Worm (Caenorhabditis elegans) whole organism, L2 larva: ENCODE results near the gene F35D11.3.
A peak's percentile ranks its signal among the peaks of the same experiment; 100 is the strongest.

Experiments used
- C34F6.9 ChIP-seq: fragments of 150-350 bp; optimal IDR thresholded peaks from 2 replicates; lab custom pipeline; 2014; ENCODE audit warnings: missing biosample characterization, missing genetic modification characterization
- F13H6.1 ChIP-seq: sonication (generic microtip); optimal IDR thresholded peaks from 2 replicates; lab custom pipeline; 2016; ENCODE audit warnings: missing genetic modification characterization, missing compliant biosample characterization
- R02D3.7 ChIP-seq: fragments of 150-350 bp; optimal IDR thresholded peaks from 2 replicates; lab custom pipeline; 2014; ENCODE audit warnings: missing biosample characterization, missing genetic modification characterization
- Y55F3AM.14 ChIP-seq: fragments of 200-800 bp; sonication (Bioruptor generic); optimal IDR thresholded peaks from 2 replicates; lab custom pipeline; 2018; ENCODE audit warnings: mild to moderate bottlenecking, missing genetic modification characterization, missing compliant biosample characterization
- alr-1 ChIP-seq: fragments of 150-350 bp; optimal IDR thresholded peaks from 2 replicates; lab custom pipeline; 2014; ENCODE audit warnings: missing biosample characterization, missing genetic modification characterization
- ama-1 ChIP-seq: fragments of 150-350 bp; optimal IDR thresholded peaks from 2 replicates; lab custom pipeline; 2018; ENCODE audit warnings: inconsistent platforms
- ceh-16 ChIP-seq: fragments of 150-350 bp; optimal IDR thresholded peaks from 2 replicates; lab custom pipeline; 2014; ENCODE audit warnings: missing biosample characterization, missing genetic modification characterization
- dmd-4 ChIP-seq: sonication (generic microtip); optimal IDR thresholded peaks from 2 replicates; lab custom pipeline; 2017; ENCODE audit warnings: missing biosample characterization, missing genetic modification characterization
- egl-27 ChIP-seq: sonication (generic microtip); optimal IDR thresholded peaks from 3 replicates; lab custom pipeline; 2017; ENCODE audit warnings: missing biosample characterization, missing genetic modification reagents, missing genetic modification characterization
- elt-3 ChIP-seq: sonication (generic microtip); optimal IDR thresholded peaks from 2 replicates; lab custom pipeline; 2017; ENCODE audit warnings: missing biosample characterization, missing genetic modification characterization
- fos-1 ChIP-seq: fragments of 150-350 bp; optimal IDR thresholded peaks from 2 replicates; lab custom pipeline; 2014; ENCODE audit warnings: missing biosample characterization, missing genetic modification characterization
- gmeb-1 ChIP-seq: fragments of 150-350 bp; optimal IDR thresholded peaks from 2 replicates; lab custom pipeline; 2014; ENCODE audit warnings: missing biosample characterization, missing genetic modification characterization
- lin-13 ChIP-seq: fragments of 150-350 bp; optimal IDR thresholded peaks from 2 replicates; lab custom pipeline; 2014; ENCODE audit warnings: missing biosample characterization, missing genetic modification reagents, missing genetic modification characterization
- lin-39 ChIP-seq: fragments of 150-350 bp; optimal IDR thresholded peaks from 2 replicates; lab custom pipeline; 2014; ENCODE audit warnings: missing biosample characterization, missing genetic modification reagents, missing genetic modification characterization
- lsy-2 ChIP-seq, 2 experiments: fragments of 150-350 bp in 1 of 2; sonication (generic microtip) in 1 of 2; optimal IDR thresholded peaks; 2 replicates each; lab custom pipeline; 2014 to 2017; ENCODE audit warnings: missing biosample characterization in 2 of 2, missing genetic modification characterization in 2 of 2
- mab-5 ChIP-seq: fragments of 150-350 bp; optimal IDR thresholded peaks from 2 replicates; lab custom pipeline; 2014; ENCODE audit warnings: missing biosample characterization, missing genetic modification characterization
- mbf-1 ChIP-seq: sonication (generic microtip); optimal IDR thresholded peaks from 2 replicates; lab custom pipeline; 2017; ENCODE audit warnings: missing biosample characterization, missing genetic modification characterization
- mdl-1 ChIP-seq, 2 experiments: fragments of 150-350 bp in 1 of 2; sonication (generic microtip) in 1 of 2; optimal IDR thresholded peaks; 2 replicates each; lab custom pipeline; 2017; ENCODE audit warnings: missing biosample characterization in 2 of 2, missing genetic modification characterization in 2 of 2
- nhr-11 ChIP-seq: fragments of 150-350 bp; optimal IDR thresholded peaks from 2 replicates; lab custom pipeline; 2014; ENCODE audit warnings: missing biosample characterization, missing genetic modification characterization
- nhr-21 ChIP-seq: fragments of 150-350 bp; optimal IDR thresholded peaks from 2 replicates; lab custom pipeline; 2014; ENCODE audit warnings: missing biosample characterization, missing genetic modification characterization
- nhr-23 ChIP-seq: fragments of 150-350 bp; optimal IDR thresholded peaks from 2 replicates; lab custom pipeline; 2014; ENCODE audit warnings: missing biosample characterization, missing genetic modification reagents, missing genetic modification characterization
- nhr-25 ChIP-seq: fragments of 150-350 bp; sonication (generic microtip); optimal IDR thresholded peaks from 3 replicates; lab custom pipeline; 2014; ENCODE audit warnings: missing biosample characterization, missing genetic modification characterization
- nhr-77 ChIP-seq: fragments of 150-350 bp; optimal IDR thresholded peaks from 2 replicates; lab custom pipeline; 2014; ENCODE audit warnings: missing biosample characterization, missing genetic modification characterization
- peb-1 ChIP-seq: fragments of 150-350 bp; optimal IDR thresholded peaks from 2 replicates; lab custom pipeline; 2014; ENCODE audit warnings: missing biosample characterization, missing genetic modification characterization
- skn-1 ChIP-seq: sonication (generic microtip); optimal IDR thresholded peaks from 2 replicates; lab custom pipeline; 2017; ENCODE audit warnings: missing biosample characterization, missing genetic modification characterization
- unc-55 ChIP-seq: fragments of 150-350 bp; sonication (generic microtip); optimal IDR thresholded peaks from 3 replicates; lab custom pipeline; 2014; ENCODE audit warnings: missing biosample characterization, missing genetic modification reagents, missing genetic modification characterization
- zag-1 ChIP-seq: fragments of 150-350 bp; optimal IDR thresholded peaks from 2 replicates; lab custom pipeline; 2014; ENCODE audit warnings: missing biosample characterization, missing genetic modification characterization
- ztf-11 ChIP-seq: sonication (generic microtip); optimal IDR thresholded peaks from 2 replicates; lab custom pipeline; 2017; ENCODE audit warnings: missing biosample characterization, missing genetic modification characterization
- ztf-4 ChIP-seq: fragments of 150-350 bp; optimal IDR thresholded peaks from 2 replicates; lab custom pipeline; 2014; ENCODE audit warnings: missing biosample characterization, missing genetic modification characterization

F35D11.3 gene

ce11 chrII:4621650-4622049, 13.5 kb downstream of the F35D11.3 start, which contains the start of gene clec-139:
clec-139 (minus strand) TSS chrII:4621750.
- no peak for TF ChIP-seq mbf-1 (tag; lab: Kevin White, UChicago)
- no peak for TF ChIP-seq nhr-77 (tag; lab: Kevin White, UChicago)
- TF ChIP-seq mab-5 (tag; lab: Kevin White, UChicago): no peak
- no peak for TF ChIP-seq mdl-1 (tag; optimal IDR thresholded peaks at IDR 0.05; lab: Kevin White, UChicago)
- TF ChIP-seq nhr-11 (tag; lab: Kevin White, UChicago): no peak
- TF ChIP-seq nhr-21: no peak
- TF ChIP-seq fos-1 (tag; lab: Kevin White, UChicago): no peak
- TF ChIP-seq ceh-16 (tag; lab: Kevin White, UChicago): no peak
- TF ChIP-seq skn-1 (tag; lab: Kevin White, UChicago): no peak
- TF ChIP-seq Y55F3AM.14 (GFP tag; lab: Kevin White, UChicago): no peak
- TF ChIP-seq, all 48 proteins: peak for 0

- TF ChIP-seq fos-1 (tag; lab: Kevin White, UChicago): no peak
- no peak for TF ChIP-seq F13H6.1
- TF ChIP-seq ztf-4 (tag; lab: Kevin White, UChicago): no peak
Observed at ce11 chrII:4626606-4627005, 18.4 kb downstream of the F35D11.3 start, which contains the start of gene F35D11.1. F35D11.1 (plus strand) TSS chrII:4626906.

- TF ChIP-seq egl-27: no peak
- no peak for TF ChIP-seq mab-5 (tag; lab: Kevin White, UChicago)
- no peak for TF ChIP-seq lin-39 (tag; lab: Kevin White, UChicago)
- TF ChIP-seq nhr-11 (tag; lab: Kevin White, UChicago): no peak
- no peak for TF ChIP-seq alr-1 (tag; lab: Kevin White, UChicago)
- no peak for TF ChIP-seq ceh-16 (tag; lab: Kevin White, UChicago)
- TF ChIP-seq mbf-1 (tag; lab: Kevin White, UChicago): no peak
- TF ChIP-seq ztf-11 (tag; lab: Kevin White, UChicago): no peak
- TF ChIP-seq R02D3.7 (tag; lab: Kevin White, UChicago): no peak
- no peak for TF ChIP-seq skn-1 (tag; lab: Kevin White, UChicago)
- TF ChIP-seq gmeb-1 (tag; lab: Kevin White, UChicago): no peak
- no peak for TF ChIP-seq zag-1 (tag; lab: Kevin White, UChicago)
- no peak for TF ChIP-seq C34F6.9 (tag; lab: Kevin White, UChicago)
- TF ChIP-seq nhr-21: no peak
- no peak for TF ChIP-seq nhr-23 (tag; lab: Kevin White, UChicago)
- TF ChIP-seq elt-3 (tag; lab: Kevin White, UChicago): no peak
- TF ChIP-seq Y55F3AM.14 (GFP tag; lab: Kevin White, UChicago): no peak
Observed at ce11 chrII:4631479-4631878, 23.3 kb downstream of the F35D11.3 start.

- TF ChIP-seq Y55F3AM.14 (GFP tag; lab: Kevin White, UChicago) (no peak), lin-13 (GFP tag; lab: Kevin White, UChicago) (no peak), elt-3 (tag; lab: Kevin White, UChicago) (no peak), dmd-4 (tag; lab: Kevin White, UChicago) (no peak), skn-1 (tag; lab: Kevin White, UChicago) (no peak), nhr-11 (tag; lab: Kevin White, UChicago) (no peak), lsy-2 (tag; optimal IDR thresholded peaks at IDR 0.05; lab: Kevin White, UChicago) (no peak), nhr-25 (no peak), fos-1 (tag; lab: Kevin White, UChicago) (no peak), R02D3.7 (tag; lab: Kevin White, UChicago) (no peak), ama-1 (no peak), nhr-77 (tag; lab: Kevin White, UChicago) (no peak)
Observed at ce11 chrII:4638241-4638640, 30.1 kb downstream of the F35D11.3 start, which contains the start of gene che-10. che-10 (minus strand) TSS chrII:4638341.

ce11 chrII:4638891-4639290, 30.7 kb downstream of the F35D11.3 start:
- TF ChIP-seq ztf-4 (tag; lab: Kevin White, UChicago) (no peak), R02D3.7 (tag; lab: Kevin White, UChicago) (no peak)
- TF ChIP-seq, all 48 proteins: peak for 0

ce11 chrII:4640748-4641147, 32.6 kb downstream of the F35D11.3 start:
- TF ChIP-seq peb-1 (no peak), unc-55 (GFP tag; lab: Kevin White, UChicago) (peak; percentile 47), R02D3.7 (tag; lab: Kevin White, UChicago) (no peak), C34F6.9 (tag; lab: Kevin White, UChicago) (peak; percentile 37), ztf-11 (tag; lab: Kevin White, UChicago) (no peak)
